Worm (Caenorhabditis elegans) whole organism, late embryonic: ENCODE measurements around the gene str-2.

Source experiments
- ama-1 ChIP-seq: fragments of 150-350 bp; optimal IDR thresholded peaks from 2 replicates; lab custom pipeline; 2014
- hlh-30 ChIP-seq: sonication (generic microtip); optimal IDR thresholded peaks from 2 replicates; lab custom pipeline; 2017; ENCODE audit warnings: antibody characterized with exemption, missing genetic modification characterization, missing compliant biosample characterization; ENCODE audit not compliant: insufficient read depth
- pax-1 ChIP-seq: fragments of 150-350 bp; optimal IDR thresholded peaks from 2 replicates; lab custom pipeline; 2014; ENCODE audit warnings: missing biosample characterization, missing genetic modification characterization

DNA sequence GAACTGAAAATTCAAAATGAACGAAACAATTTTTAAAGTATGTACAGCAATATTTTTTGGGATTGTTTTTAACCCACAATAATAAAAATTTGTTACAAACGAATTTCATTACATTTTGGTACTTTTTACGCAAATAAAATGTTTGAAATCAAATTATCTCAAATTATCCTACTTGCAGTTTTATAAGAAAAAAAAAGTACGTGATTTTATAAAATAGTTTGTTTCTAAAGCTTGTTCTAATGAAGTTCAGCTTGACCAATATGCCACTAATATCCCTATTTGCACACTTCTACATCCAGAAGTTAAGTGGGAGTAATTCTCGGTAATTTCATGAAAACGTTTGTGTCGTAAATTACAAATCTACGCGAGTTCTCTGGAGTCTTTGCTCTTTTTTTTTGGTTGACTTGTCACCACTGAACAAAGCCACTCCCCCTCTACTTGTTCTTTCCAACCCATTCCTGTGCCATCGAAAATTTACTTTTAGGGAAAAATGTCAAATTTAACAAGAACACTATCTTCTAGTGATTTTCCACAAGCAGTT, 19.4 kb upstream of the str-2 start, which contains the start of gene sru-8:
- TF ChIP-seq ama-1 (lab: Kevin White, UChicago): no peak
- TF ChIP-seq pax-1 (tag; lab: Kevin White, UChicago): no peak
- TF ChIP-seq hlh-30: no peak
